Worm (Caenorhabditis elegans) whole organism, early embryonic: ENCODE data around the gene eif-2Bdelta.

Experiments used
- B0310.2 ChIP-seq: sonication (generic microtip); optimal IDR thresholded peaks from 2 replicates; lab custom pipeline; 2016; ENCODE audit warnings: mild to moderate bottlenecking, missing genetic modification characterization, missing compliant biosample characterization
- aly-1 ChIP-seq: sonication (generic microtip); optimal IDR thresholded peaks from 2 replicates; lab custom pipeline; 2016; ENCODE audit warnings: missing genetic modification characterization, missing compliant biosample characterization
- ama-1 ChIP-seq: fragments of 150-350 bp; optimal IDR thresholded peaks from 2 replicates; lab custom pipeline; 2014
- ets-7 ChIP-seq: sonication (generic microtip); optimal IDR thresholded peaks from 2 replicates; lab custom pipeline; 2016; ENCODE audit warnings: missing genotype, missing genetic modification characterization, missing compliant biosample characterization
- flt-1 ChIP-seq: fragments of 200-800 bp; sonication (Bioruptor generic); IDR thresholded peaks from 2 replicates; pipeline ENCODE4 v1.3.6; 2022; ENCODE audit warnings: missing genetic modification characterization, missing compliant biosample characterization
- hmbx-1 ChIP-seq: sonication (generic microtip); optimal IDR thresholded peaks from 2 replicates; lab custom pipeline; 2016; ENCODE audit warnings: mild to moderate bottlenecking, missing genetic modification characterization, missing compliant biosample characterization
- hnd-1 ChIP-seq: sonication (generic microtip); optimal IDR thresholded peaks from 2 replicates; lab custom pipeline; 2016; ENCODE audit warnings: missing genetic modification characterization, missing compliant biosample characterization
- scrt-1 ChIP-seq: fragments of 200-800 bp; sonication (Bioruptor generic); IDR thresholded peaks from 2 replicates; pipeline ENCODE4 v1.3.6; 2022; ENCODE audit warnings: missing genetic modification characterization, missing compliant biosample characterization
- sea-1 ChIP-seq: fragments of 200-800 bp; sonication (Bioruptor generic); conservative IDR thresholded peaks from 2 replicates; pipeline ENCODE4 v1.3.6; 2022; ENCODE audit warnings: missing genetic modification characterization, missing compliant biosample characterization

DNA sequence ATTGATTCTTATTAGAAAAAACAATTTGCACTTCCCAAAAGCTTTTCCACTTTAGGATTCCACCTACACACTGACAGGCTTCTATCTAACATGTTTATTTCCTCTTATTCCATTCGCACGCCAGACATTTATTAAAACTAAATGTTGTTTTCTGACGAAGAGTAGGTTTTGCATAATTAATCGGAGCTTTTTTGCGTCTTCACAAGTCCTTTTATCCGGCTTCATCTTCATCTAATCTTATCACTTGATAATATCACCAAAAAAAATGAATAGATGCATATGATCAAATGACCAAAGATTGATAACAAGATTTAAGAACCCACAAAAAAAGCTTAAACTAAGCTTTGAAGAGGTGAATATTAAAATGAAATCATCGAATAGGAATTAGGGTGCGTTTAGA, 48.1 kb upstream of the eif-2Bdelta start:
- TF ChIP-seq ama-1 (lab: Kevin White, UChicago) (no peak), hnd-1 (tag; lab: Kevin White, UChicago) (no peak), flt-1 (no peak), hmbx-1 (tag; lab: Kevin White, UChicago) (no peak), scrt-1 (GFP tag; lab: Robert Waterston, UW) (no peak), ets-7 (tag; lab: Kevin White, UChicago) (no peak), aly-1 (tag; lab: Kevin White, UChicago) (no peak), sea-1 (GFP tag; lab: Robert Waterston, UW) (no peak), B0310.2 (tag; lab: Kevin White, UChicago) (no peak)
